Fruit fly (Drosophila melanogaster): Measurements from ENCODE around the gene Raf.

Gene Raf

dm6 chrX:2306307-2306706, 11.0 kb downstream of the Raf start (continued):
- no peak for TF ChIP-seq CG13894 (tag; optimal IDR thresholded peaks at IDR 0.05)
- TF ChIP-seq ems (GFP tag; optimal IDR thresholded peaks at IDR 0.05) = peak; percentile 46
- TF ChIP-seq CG15514 (GFP tag; optimal IDR thresholded peaks at IDR 0.05) = peak; percentile 11
- TF ChIP-seq Atf-2 (GFP tag; optimal IDR thresholded peaks at IDR 0.05) = peak; percentile 37
- TF ChIP-seq CG6765 (GFP tag; optimal IDR thresholded peaks at IDR 0.05) = peak; percentile 36
- peak; percentile 38; the same call in 1 of the 3 replicates for TF ChIP-seq ken (GFP tag; IDR thresholded peaks at IDR 0.05)
- TF ChIP-seq Hsf (GFP tag; optimal IDR thresholded peaks at IDR 0.05) = peak; percentile 37
- peak in 1 of 2 experiments; percentile 35 for TF ChIP-seq Eip74EF (GFP tag; optimal IDR thresholded peaks at IDR 0.05)
- no peak for TF ChIP-seq Dfd (GFP tag; optimal IDR thresholded peaks at IDR 0.05)
- peak; percentile 4 for TF ChIP-seq CG10267 (tag; optimal IDR thresholded peaks at IDR 0.05)
- TF ChIP-seq exex (tag; optimal IDR thresholded peaks at IDR 0.05) = no peak
- TF ChIP-seq tin (GFP tag; optimal IDR thresholded peaks at IDR 0.05) = peak; percentile 23
- no peak for TF ChIP-seq hbn (GFP tag; IDR thresholded peaks at IDR 0.05; ENCODE audit: partially characterized antibody)
- TF ChIP-seq PHDP (tag; optimal IDR thresholded peaks at IDR 0.05) = peak; percentile 39
- TF ChIP-seq CG1647 (GFP tag; optimal IDR thresholded peaks at IDR 0.05) = peak; percentile 15
- peak; percentile 56; the same call in 1 of the 3 replicates for TF ChIP-seq Optix (GFP tag; IDR thresholded peaks at IDR 0.05)
- TF ChIP-seq Rx (GFP tag; IDR thresholded peaks at IDR 0.05) = peak; percentile 55
- no peak for TF ChIP-seq klu (GFP tag; IDR thresholded peaks at IDR 0.05)
- no peak for TF ChIP-seq knrl (GFP tag; IDR thresholded peaks at IDR 0.05; ENCODE audit: partially characterized antibody)
- no peak for TF ChIP-seq Opbp (GFP tag; IDR thresholded peaks at IDR 0.05; ENCODE audit: partially characterized antibody)
- TF ChIP-seq trem (tag; optimal IDR thresholded peaks at IDR 0.05) = no peak
- TF ChIP-seq Trl (optimal IDR thresholded peaks at IDR 0.05) = no peak
- TF ChIP-seq Trl (GFP tag; optimal IDR thresholded peaks at IDR 0.05) = no peak
- peak; percentile 50 for TF ChIP-seq CG13296 (GFP tag; optimal IDR thresholded peaks at IDR 0.05)
- peak; percentile 38 for TF ChIP-seq Camta (GFP tag; optimal IDR thresholded peaks at IDR 0.05)
- TF ChIP-seq Med (GFP tag) = peak; percentile 88
- peak; percentile 53 for TF ChIP-seq shn (GFP tag; optimal IDR thresholded peaks at IDR 0.05)
- TF ChIP-seq CG6175 (GFP tag; IDR thresholded peaks at IDR 0.05) = no peak; the same call in 2 of the 3 replicates
- peak; percentile 53 for TF ChIP-seq CG9437 (GFP tag; optimal IDR thresholded peaks at IDR 0.05)
- no peak for TF ChIP-seq CG7987 (GFP tag; optimal IDR thresholded peaks at IDR 0.05)
- TF ChIP-seq pnt (GFP tag; optimal IDR thresholded peaks at IDR 0.05) = peak; percentile 31
- peak; percentile 1 for TF ChIP-seq Jarid2 (GFP tag; optimal IDR thresholded peaks at IDR 0.05)
- peak; percentile 70 for TF ChIP-seq CG2712 (tag; optimal IDR thresholded peaks at IDR 0.05)
- peak; percentile 60 for TF ChIP-seq CoRest (tag; optimal IDR thresholded peaks at IDR 0.05)
- TF ChIP-seq aop (GFP tag; IDR thresholded peaks at IDR 0.05) = no peak
- peak; percentile 2 for TF ChIP-seq zfh2 (GFP tag; optimal IDR thresholded peaks at IDR 0.05)
- TF ChIP-seq Hmr (GFP tag; optimal IDR thresholded peaks at IDR 0.05) = peak; percentile 74
- peak; percentile 45 for TF ChIP-seq chn (GFP tag; optimal IDR thresholded peaks at IDR 0.05)
- no peak for TF ChIP-seq fru (optimal IDR thresholded peaks at IDR 0.05)
- TF ChIP-seq Lpt (GFP tag; optimal IDR thresholded peaks at IDR 0.05) = no peak
- 0 out of 3 replicates have a peak, but pooled peaks have one; percentile 11 for TF ChIP-seq Mrtf (GFP tag; IDR thresholded peaks at IDR 0.05)
- no peak for TF ChIP-seq BEAF-32 (GFP tag; optimal IDR thresholded peaks at IDR 0.05)
- peak; percentile 43; the same call in 1 of the 3 replicates for TF ChIP-seq CG11456 (GFP tag; IDR thresholded peaks at IDR 0.05)
- TF ChIP-seq CG11093 (GFP tag; IDR thresholded peaks at IDR 0.05) = peak; percentile 53; the same call in 2 of the 3 replicates
- peak; percentile 61 for TF ChIP-seq esg (GFP tag; conservative IDR thresholded peaks at IDR 0.05)
- no peak for TF ChIP-seq Ets97D (GFP tag; optimal IDR thresholded peaks at IDR 0.05)
- no peak for TF ChIP-seq CG31388 (GFP tag; optimal IDR thresholded peaks at IDR 0.05)
- no peak for TF ChIP-seq inv (GFP tag; IDR thresholded peaks at IDR 0.05; ENCODE audit: partially characterized antibody)
- TF ChIP-seq kah (GFP tag; optimal IDR thresholded peaks at IDR 0.05) = no peak
- peak; percentile 74 for TF ChIP-seq CG2678 (tag; optimal IDR thresholded peaks at IDR 0.05)
- TF ChIP-seq onecut (GFP tag; IDR thresholded peaks at IDR 0.05) = peak; percentile 13; the same call in 1 of the 2 replicates
